Worm (Caenorhabditis elegans) whole organism, young adult: Measurements from ENCODE around the gene nhr-122.
A peak's percentile ranks its signal among the peaks of the same experiment; 100 is the strongest.

ENCODE experiments used
- F10E7.11 ChIP-seq: sonication (generic microtip); optimal IDR thresholded peaks from 2 replicates; lab custom pipeline; 2017; ENCODE audit warnings: mild to moderate bottlenecking, missing genetic modification characterization, moderate library complexity, missing compliant biosample characterization
- F39B2.1 ChIP-seq: fragments of 200-800 bp; sonication (Bioruptor generic); IDR thresholded peaks from 2 replicates; pipeline ENCODE4 v1.3.6; 2022; ENCODE audit warnings: missing genetic modification reagents, missing genetic modification characterization, missing compliant biosample characterization
- F55B11.4 ChIP-seq: sonication (generic microtip); optimal IDR thresholded peaks from 2 replicates; lab custom pipeline; 2016; ENCODE audit warnings: missing compliant biosample characterization, missing genetic modification characterization, borderline replicate concordance; ENCODE audit not compliant: insufficient read depth
- T26A5.8 ChIP-seq: sonication (generic microtip); optimal IDR thresholded peaks from 2 replicates; lab custom pipeline; 2016; ENCODE audit warnings: missing genetic modification characterization, missing compliant biosample characterization
- Y53F4B.3 ChIP-seq: fragments of 200-800 bp; sonication (Bioruptor generic); IDR thresholded peaks from 2 replicates; pipeline ENCODE4 v1.3.6; 2022; ENCODE audit warnings: missing genetic modification reagents, missing genetic modification characterization, missing compliant biosample characterization
- Y95B8A.8 ChIP-seq: fragments of 200-800 bp; sonication (Bioruptor generic); IDR thresholded peaks from 2 replicates; pipeline ENCODE4 v1.3.6; 2022; ENCODE audit warnings: missing genetic modification reagents, missing genetic modification characterization, missing compliant biosample characterization
- ZK185.1 ChIP-seq: sonication (generic microtip); optimal IDR thresholded peaks from 2 replicates; lab custom pipeline; 2016; ENCODE audit warnings: mild to moderate bottlenecking, missing genetic modification characterization, missing compliant biosample characterization; ENCODE audit not compliant: poor library complexity, severe bottlenecking
- aptf-3 ChIP-seq: fragments of 200-800 bp; sonication (Bioruptor generic); IDR thresholded peaks from 2 replicates; pipeline ENCODE4 v1.3.6; 2022; ENCODE audit warnings: missing genetic modification characterization, missing compliant biosample characterization
- attf-3 ChIP-seq: fragments of 200-800 bp; sonication (Bioruptor generic); conservative IDR thresholded peaks from 2 replicates; pipeline ENCODE4 v1.3.6; 2022; ENCODE audit warnings: missing genetic modification reagents, missing genetic modification characterization, missing compliant biosample characterization
- attf-6 ChIP-seq: fragments of 200-800 bp; sonication (Bioruptor generic); IDR thresholded peaks from 2 replicates; pipeline ENCODE4 v1.3.6; 2022; ENCODE audit warnings: missing genetic modification reagents, missing genetic modification characterization, missing compliant biosample characterization
- ccch-3 ChIP-seq: fragments of 200-800 bp; sonication (Bioruptor generic); optimal IDR thresholded peaks from 2 replicates; lab custom pipeline; 2018; ENCODE audit warnings: mild to moderate bottlenecking, missing genetic modification characterization, missing compliant biosample characterization
- cebp-1 ChIP-seq, 2 experiments: fragments of 200-800 bp in 1 of 2; sonication (Bioruptor generic) in 1 of 2; sonication (generic microtip) in 1 of 2; IDR thresholded peaks in 1 of 2; optimal IDR thresholded peaks in 1 of 2; 2 replicates each; pipeline versions ENCODE4 v1.3.6 to Lab custom; 2017 to 2022; ENCODE audit warnings: missing compliant biosample characterization in 2 of 2, missing genetic modification characterization in 2 of 2, mild to moderate bottlenecking in 1 of 2, missing genetic modification reagents in 1 of 2, moderate library complexity in 1 of 2
- ceh-27 ChIP-seq: fragments of 200-800 bp; sonication (Bioruptor generic); optimal IDR thresholded peaks from 2 replicates; lab custom pipeline; 2018; ENCODE audit warnings: mild to moderate bottlenecking, missing genetic modification characterization, moderate library complexity, missing compliant biosample characterization
- dpff-1 ChIP-seq: sonication (generic microtip); optimal IDR thresholded peaks from 2 replicates; lab custom pipeline; 2017; ENCODE audit warnings: mild to moderate bottlenecking, missing genetic modification characterization, missing compliant biosample characterization
- dpl-1 ChIP-seq: fragments of 150-350 bp; optimal IDR thresholded peaks from 2 replicates; lab custom pipeline; 2014; ENCODE audit warnings: missing biosample characterization, missing genetic modification reagents, missing genetic modification characterization
- egrh-3 ChIP-seq: fragments of 200-800 bp; sonication (Bioruptor generic); IDR thresholded peaks from 2 replicates; pipeline ENCODE4 v1.3.6; 2022; ENCODE audit warnings: missing genetic modification reagents, missing genetic modification characterization, missing compliant biosample characterization
- hlh-26 ChIP-seq: fragments of 200-800 bp; sonication (Bioruptor generic); conservative IDR thresholded peaks from 2 replicates; pipeline ENCODE4 v1.3.6; 2022; ENCODE audit warnings: missing genetic modification reagents, missing genetic modification characterization, missing compliant biosample characterization
- hmg-1.2 ChIP-seq: fragments of 200-800 bp; sonication (Bioruptor generic); IDR thresholded peaks from 2 replicates; pipeline ENCODE4 v1.3.6; 2022; ENCODE audit warnings: missing genetic modification reagents, missing genetic modification characterization, missing compliant biosample characterization
- let-526 ChIP-seq: fragments of 200-800 bp; sonication (Bioruptor generic); IDR thresholded peaks from 2 replicates; pipeline ENCODE4 v1.3.6; 2022; ENCODE audit warnings: missing genetic modification reagents, missing genetic modification characterization, missing compliant biosample characterization
- lir-1 ChIP-seq: fragments of 200-800 bp; sonication (Bioruptor generic); conservative IDR thresholded peaks from 2 replicates; pipeline ENCODE4 v1.3.6; 2022; ENCODE audit warnings: missing genetic modification reagents, missing genetic modification characterization, missing compliant biosample characterization
- lsy-27 ChIP-seq: sonication (generic microtip); optimal IDR thresholded peaks from 2 replicates; lab custom pipeline; 2017; ENCODE audit warnings: missing genetic modification characterization, mild to moderate bottlenecking, missing compliant biosample characterization, antibody characterized with exemption, missing genotype, borderline replicate concordance; ENCODE audit not compliant: insufficient read depth
- madf-6 ChIP-seq: fragments of 200-800 bp; sonication (Bioruptor generic); IDR thresholded peaks from 2 replicates; pipeline ENCODE4 v1.3.6; 2022; ENCODE audit warnings: missing genetic modification reagents, missing genetic modification characterization, missing compliant biosample characterization
- mxl-1 ChIP-seq: sonication (generic microtip); optimal IDR thresholded peaks from 2 replicates; lab custom pipeline; 2016; ENCODE audit warnings: missing genetic modification characterization, missing compliant biosample characterization
- nfyb-1 ChIP-seq: fragments of 200-800 bp; sonication (Bioruptor generic); IDR thresholded peaks from 2 replicates; pipeline ENCODE4 v1.3.6; 2022; ENCODE audit warnings: missing genetic modification reagents, missing genetic modification characterization, missing compliant biosample characterization
- nhr-179 ChIP-seq: sonication (generic microtip); optimal IDR thresholded peaks from 2 replicates; lab custom pipeline; 2016; ENCODE audit warnings: mild to moderate bottlenecking, missing genetic modification characterization, missing compliant biosample characterization
- nhr-27 ChIP-seq: fragments of 200-800 bp; sonication (Bioruptor generic); optimal IDR thresholded peaks from 2 replicates; lab custom pipeline; 2018; ENCODE audit warnings: mild to moderate bottlenecking, missing genetic modification characterization, moderate library complexity, missing compliant biosample characterization
- nhr-80 ChIP-seq: sonication (generic microtip); optimal IDR thresholded peaks from 2 replicates; lab custom pipeline; 2016; ENCODE audit warnings: missing genetic modification characterization, missing compliant biosample characterization
- pbrm-1 ChIP-seq: fragments of 200-800 bp; sonication (Bioruptor generic); IDR thresholded peaks from 2 replicates; pipeline ENCODE4 v1.3.6; 2022; ENCODE audit warnings: missing genetic modification reagents, missing genetic modification characterization, missing compliant biosample characterization
- pha-4 ChIP-seq: fragments of 150-350 bp; sonication (generic microtip); optimal IDR thresholded peaks from 2 replicates; lab custom pipeline; 2014; ENCODE audit warnings: missing biosample characterization, missing genetic modification reagents, missing genetic modification characterization
- rec-8 ChIP-seq, 2 experiments: sonication (generic microtip); optimal IDR thresholded peaks; 2 replicates each; lab custom pipeline; 2016; ENCODE audit warnings: mild to moderate bottlenecking in 2 of 2, missing genetic modification characterization in 2 of 2, missing genetic modification reagents in 2 of 2, missing genotype in 2 of 2, missing biosample characterization in 1 of 2, missing compliant biosample characterization in 1 of 2, moderate library complexity in 1 of 2
- sea-2 ChIP-seq: fragments of 200-800 bp; sonication (Bioruptor generic); IDR thresholded peaks from 2 replicates; pipeline ENCODE4 v1.3.6; 2022; ENCODE audit warnings: missing genetic modification characterization, missing compliant biosample characterization
- zfh-2 ChIP-seq: fragments of 200-800 bp; sonication (Bioruptor generic); conservative IDR thresholded peaks from 2 replicates; pipeline ENCODE4 v1.3.6; 2022; ENCODE audit warnings: missing genetic modification reagents, missing genetic modification characterization, missing compliant biosample characterization
- ztf-25 ChIP-seq: fragments of 200-800 bp; sonication (Bioruptor generic); IDR thresholded peaks from 2 replicates; pipeline ENCODE4 v1.3.6; 2022; ENCODE audit warnings: missing genetic modification reagents, missing genetic modification characterization, missing compliant biosample characterization

Gene nhr-122

DNA sequence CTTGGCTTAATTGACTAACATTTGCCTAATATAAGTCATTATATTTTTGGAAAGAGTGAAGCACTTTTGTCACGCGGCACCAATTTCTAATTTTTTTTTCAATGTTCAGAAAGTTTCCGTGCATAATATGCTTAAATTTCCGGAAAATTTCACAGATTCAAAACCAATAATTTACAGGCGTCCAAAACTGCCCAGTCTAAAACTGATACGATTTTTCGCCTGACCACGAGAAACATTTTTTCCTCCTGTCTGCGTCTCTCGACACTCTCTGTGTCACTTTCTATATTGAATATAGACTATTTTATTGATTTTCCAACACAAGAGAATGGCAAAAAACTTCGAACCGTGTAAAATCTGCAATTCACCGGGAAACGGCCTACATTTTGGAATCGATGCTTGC lies at the start of gene nhr-122:
Gene nhr-122 (plus strand): TSS at position 301 of the 400 bp plus-strand sequence.
- TF ChIP-seq ZK185.1 (tag; lab: Kevin White, UChicago) (no peak), sea-2 (GFP tag; lab: Robert Waterston, UW) (no peak), hmg-1.2 (GFP tag; lab: Robert Waterston, UW) (peak; percentile 31; the same call in 1 of the 2 replicates), F55B11.4 (no peak), nhr-179 (no peak), T26A5.8 (tag; lab: Kevin White, UChicago) (no peak), ceh-27 (no peak), Y53F4B.3 (GFP tag; lab: Robert Waterston, UW) (no peak)

DNA sequence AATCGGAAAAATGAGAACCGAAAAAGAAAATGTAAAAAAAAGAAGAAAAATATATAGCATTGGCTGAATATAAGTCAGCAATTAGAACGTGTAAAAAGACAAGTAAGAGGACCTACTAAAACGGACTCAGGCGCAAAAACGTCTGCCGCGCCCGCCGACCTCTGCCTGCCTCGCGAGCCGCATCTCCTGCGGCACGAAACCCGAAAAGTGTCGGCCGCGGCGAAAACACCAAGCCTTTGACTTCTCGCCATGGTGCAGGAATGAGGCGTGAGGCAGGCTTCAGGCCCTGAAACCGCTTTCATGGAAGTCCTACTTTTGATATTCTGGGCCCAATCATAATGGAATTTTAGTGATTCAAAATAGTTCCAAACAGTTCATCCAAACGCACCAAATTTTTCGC lies 48.0 kb upstream of the nhr-122 start:
- TF ChIP-seq zfh-2 (GFP tag; lab: Robert Waterston, UW) (peak; percentile 86), nhr-27 (tag; lab: Kevin White, UChicago) (no peak), egrh-3 (peak; percentile 72; the same call in 1 of the 2 replicates)

DNA sequence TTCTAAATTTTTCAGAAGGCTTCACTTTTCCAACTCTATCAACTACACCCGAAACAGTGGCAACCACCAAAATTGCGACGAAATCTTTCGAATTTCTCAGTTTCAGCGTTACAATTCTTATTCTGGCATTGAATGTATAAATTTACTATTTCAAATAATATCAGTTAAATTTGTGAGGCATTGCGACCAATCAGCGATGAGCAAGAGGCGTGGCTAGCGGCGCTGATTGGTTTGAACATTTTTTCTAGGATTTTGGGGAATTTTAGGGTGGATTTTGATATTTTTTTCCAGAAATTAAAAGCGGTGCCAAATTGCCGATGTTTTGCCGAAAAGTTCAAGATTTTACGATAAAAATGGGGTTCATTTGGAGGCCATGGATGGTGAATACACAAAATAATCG lies 46.1 kb upstream of the nhr-122 start:
- TF ChIP-seq madf-6 (GFP tag; lab: Robert Waterston, UW), result peak; percentile 27; the same call in 1 of the 2 replicates
- TF ChIP-seq ccch-3 (GFP tag; lab: Kevin White, UChicago), result no peak
- peak; percentile 92 for TF ChIP-seq nfyb-1 (GFP tag; lab: Robert Waterston, UW)
- TF ChIP-seq lir-1, result no peak
- no peak for TF ChIP-seq hlh-26 (GFP tag; lab: Robert Waterston, UW)
- TF ChIP-seq sea-2 (GFP tag; lab: Robert Waterston, UW), result no peak
- TF ChIP-seq nhr-179, result no peak
- TF ChIP-seq cebp-1 (GFP tag; IDR thresholded peaks at IDR 0.05; lab: Robert Waterston, UW), result no peak
- TF ChIP-seq cebp-1 (tag; optimal IDR thresholded peaks at IDR 0.05; lab: Kevin White, UChicago), result no peak
- TF ChIP-seq mxl-1, result no peak

DNA sequence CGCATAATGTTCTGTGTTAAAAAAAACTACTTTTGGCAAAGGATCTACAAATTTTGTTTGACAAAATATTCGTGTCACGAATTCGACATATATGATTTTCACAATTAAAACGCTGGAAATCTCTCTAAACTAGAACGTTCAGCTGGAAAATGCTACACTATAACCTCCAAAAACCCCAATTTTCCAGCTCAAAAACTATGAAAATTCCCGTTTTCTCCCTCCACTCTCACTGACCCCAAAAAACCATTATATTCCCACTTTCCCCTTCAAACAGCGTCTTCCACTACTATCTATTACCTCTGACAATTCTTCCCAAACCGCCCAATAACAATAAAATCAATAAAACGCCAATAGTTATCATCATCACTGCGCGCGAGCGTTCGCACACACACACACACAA lies 37.0 kb upstream of the nhr-122 start, which contains the start of gene Y41D4B.14:
Gene Y41D4B.14 (plus strand): TSS at position 301 of the 400 bp plus-strand sequence.
- TF ChIP-seq attf-3 (GFP tag; lab: Robert Waterston, UW), result no peak
- TF ChIP-seq lsy-27 (tag; lab: Kevin White, UChicago), result no peak
- no peak for TF ChIP-seq pbrm-1
- TF ChIP-seq rec-8 (tag; optimal IDR thresholded peaks at IDR 0.05; lab: Kevin White, UChicago), result no peak
- no peak for TF ChIP-seq aptf-3
- TF ChIP-seq dpff-1, result no peak
- no peak for TF ChIP-seq attf-6 (GFP tag; lab: Robert Waterston, UW)
- no peak for TF ChIP-seq pha-4 (tag; lab: Kevin White, UChicago)
- no peak for TF ChIP-seq F39B2.1 (GFP tag; lab: Robert Waterston, UW)
- no peak for TF ChIP-seq Y95B8A.8 (GFP tag; lab: Robert Waterston, UW)
- no peak for TF ChIP-seq ztf-25 (GFP tag; lab: Robert Waterston, UW)
- TF ChIP-seq let-526, result no peak
- no peak for TF ChIP-seq nhr-80 (tag; lab: Kevin White, UChicago)
- TF ChIP-seq dpl-1 (GFP tag; lab: Kevin White, UChicago), result no peak
- TF ChIP-seq F10E7.11 (tag; lab: Kevin White, UChicago), result no peak
- TF ChIP-seq, all 124 proteins: peak for 0
